Worm (Caenorhabditis elegans): ENCODE measurements around the gene cest-30.

DNA sequence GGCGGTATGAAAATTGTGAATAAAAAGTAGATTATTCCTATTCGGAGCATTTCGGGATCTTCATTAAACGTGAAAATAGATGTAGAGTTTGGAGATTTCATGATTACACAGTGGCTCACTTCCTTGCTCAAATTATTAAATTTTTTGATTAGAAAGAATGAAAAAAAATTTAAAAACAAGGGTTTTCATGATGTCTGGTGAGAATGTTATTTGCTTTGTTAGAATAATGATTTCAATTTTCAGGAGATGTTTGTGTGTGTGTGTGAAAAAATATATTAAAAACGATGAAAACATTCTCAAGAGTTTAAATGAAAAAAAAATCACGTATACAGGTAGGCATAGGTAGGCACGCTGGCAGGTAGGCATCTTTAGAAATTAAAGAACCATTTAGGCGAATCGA, 10.9 kb downstream of the cest-30 start, which contains the start of gene srt-68:
- TF ChIP-seq ceh-9 (tag; optimal IDR thresholded peaks at IDR 0.05) (no peak), nhr-11 (tag; optimal IDR thresholded peaks at IDR 0.05) (no peak), unc-39 (tag; optimal IDR thresholded peaks at IDR 0.05) (no peak)

All from whole organism, L3 larva.